Fruit fly (Drosophila melanogaster): Measurements from ENCODE around the gene Sytbeta.

- peak; percentile 84 for TF ChIP-seq svp (GFP tag)
- no peak for TF ChIP-seq OdsH (GFP tag; optimal IDR thresholded peaks at IDR 0.05)
- peak; percentile 3 for TF ChIP-seq CG9139 (GFP tag; optimal IDR thresholded peaks at IDR 0.05)
- TF ChIP-seq CG11902 (GFP tag; optimal IDR thresholded peaks at IDR 0.05): peak; percentile 3
- peak; percentile 37; the same call in 1 of the 2 replicates for TF ChIP-seq CG15336 (GFP tag; IDR thresholded peaks at IDR 0.05)
- TF ChIP-seq Blimp-1 (GFP tag; optimal IDR thresholded peaks at IDR 0.05): peak; percentile 46
- peak; percentile 41 for TF ChIP-seq Lpt (GFP tag; optimal IDR thresholded peaks at IDR 0.05)
- TF ChIP-seq CG32006 (GFP tag; optimal IDR thresholded peaks at IDR 0.05): peak; percentile 23
- TF ChIP-seq CG11294 (GFP tag; IDR thresholded peaks at IDR 0.05): no peak
Observed at dm6 chr3L:15101639-15102413, 37.0 kb upstream of the Sytbeta start.
